Fruit fly (Drosophila melanogaster) whole organism, adult: ENCODE data around the gene Exo84.

Experiments
- CG5204 ChIP-seq: fragments of 200-800 bp; sonication (Bioruptor generic); optimal IDR thresholded peaks from 2 replicates; lab custom pipeline; 2016; ENCODE audit warnings: missing biosample characterization, missing genetic modification characterization
- pad ChIP-seq: fragments of 200-800 bp; sonication (Bioruptor generic); optimal IDR thresholded peaks from 3 replicates; lab custom pipeline; 2017; ENCODE audit warnings: missing biosample characterization, missing genetic modification characterization, mild to moderate bottlenecking, moderate library complexity, missing genetic modification reagents

DNA sequence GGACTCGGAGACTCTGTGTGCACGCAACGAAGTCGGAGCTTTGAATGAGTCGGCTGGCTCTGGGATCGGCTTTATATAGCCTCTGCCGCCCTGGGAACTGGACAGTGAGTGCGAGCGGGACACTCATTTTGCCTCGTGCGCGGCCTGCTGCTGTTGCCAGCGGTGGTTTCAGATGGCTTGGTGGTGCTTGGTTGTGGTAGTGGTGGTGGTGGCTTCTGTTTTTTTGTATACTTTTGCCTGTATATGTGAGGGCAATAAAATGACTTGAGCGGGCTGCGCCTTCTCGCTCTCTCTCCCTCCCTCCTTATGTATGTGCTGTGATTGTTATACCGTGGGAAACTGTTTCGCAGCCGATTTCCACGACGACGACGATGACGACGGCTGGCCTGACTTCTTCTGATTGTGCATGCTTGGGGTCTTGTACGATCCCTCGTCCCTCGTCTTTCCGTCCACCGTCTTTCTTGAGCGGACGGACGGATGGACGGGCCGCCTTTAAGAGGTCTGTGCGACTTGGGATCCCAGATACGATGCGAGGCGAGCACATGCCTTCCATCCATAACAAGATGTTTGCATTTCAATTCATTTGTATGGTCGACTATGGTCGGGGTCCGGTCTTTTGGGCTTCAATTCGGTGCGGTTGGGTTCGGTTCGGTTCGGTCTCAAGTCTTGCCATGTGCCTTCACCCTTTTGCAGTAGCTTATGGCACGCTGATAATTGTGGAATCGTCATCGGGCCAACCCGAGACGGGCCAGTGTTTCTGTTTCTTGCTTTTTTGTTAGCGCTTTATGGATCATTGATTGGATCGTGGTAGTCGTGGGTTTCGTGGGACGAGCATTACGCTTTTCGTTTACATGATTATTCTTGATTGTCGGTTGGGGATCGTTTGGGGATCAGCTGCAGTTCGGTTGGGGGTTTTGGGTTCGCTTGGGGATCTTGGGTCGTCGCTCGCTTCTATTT is 45.8 kb downstream of the Exo84 start:
- no peak for TF ChIP-seq pad
- no peak for TF ChIP-seq CG5204 (GFP tag; lab: Kevin White, UChicago)
